Worm (Caenorhabditis elegans): ENCODE data around the gene mfsd-10.

- TF ChIP-seq C38D4.7 (GFP tag; optimal IDR thresholded peaks at IDR 0.05): no peak
- no peak for TF ChIP-seq gmeb-2 (tag; optimal IDR thresholded peaks at IDR 0.05)
These were observed 50.2 kb downstream of the mfsd-10 start, which contains the start of gene ptr-5 for ce11 chrX:17318284-17318683.

Measured in whole organism, late embryonic.